Fruit fly (Drosophila melanogaster) whole organism, embryonic: ENCODE data around the gene CG9514.
A peak's percentile ranks its signal among the peaks of the same experiment; 100 is the strongest.

Experiments
- Abd-B ChIP-seq: fragments of 200-800 bp; sonication (Bioruptor generic); optimal IDR thresholded peaks from 2 replicates; lab custom pipeline; 2018; ENCODE audit warnings: missing biosample characterization, mild to moderate bottlenecking, missing genetic modification characterization, moderate library complexity
- Awh ChIP-seq: fragments of 200-800 bp; sonication (Bioruptor generic); IDR thresholded peaks from 2 replicates; pipeline ENCODE4, ENCODE4 v1.3.6; 2022; ENCODE audit warnings: missing biosample characterization, missing genetic modification characterization
- Blimp-1 ChIP-seq: fragments of 200-800 bp; sonication (Bioruptor generic); optimal IDR thresholded peaks from 3 replicates; lab custom pipeline; 2018; ENCODE audit warnings: missing biosample characterization, missing genetic modification characterization, mild to moderate bottlenecking, moderate library complexity, missing genetic modification reagents
- CG10147 ChIP-seq: fragments of 200-800 bp; sonication (Bioruptor generic); optimal IDR thresholded peaks from 2 replicates; lab custom pipeline; 2019; ENCODE audit warnings: missing biosample characterization, mild to moderate bottlenecking, missing genetic modification characterization, moderate library complexity
- CG11504 ChIP-seq: fragments of 200-800 bp; sonication (Bioruptor generic); optimal IDR thresholded peaks from 3 replicates; lab custom pipeline; 2019; ENCODE audit warnings: missing biosample characterization, mild to moderate bottlenecking, missing genetic modification characterization, moderate library complexity
- CG11695 ChIP-seq: fragments of 200-800 bp; sonication (Bioruptor generic); IDR thresholded peaks from 3 replicates; pipeline ENCODE4 v1.3.6; 2022; ENCODE audit warnings: missing biosample characterization, missing genetic modification characterization
- CG12236 ChIP-seq: fragments of 200-800 bp; sonication (Bioruptor generic); optimal IDR thresholded peaks from 2 replicates; lab custom pipeline; 2016; ENCODE audit warnings: missing biosample characterization, missing genetic modification characterization
- CG12391 ChIP-seq: fragments of 200-800 bp; sonication (Bioruptor generic); optimal IDR thresholded peaks from 3 replicates; lab custom pipeline; 2018; ENCODE audit warnings: missing biosample characterization, mild to moderate bottlenecking, missing genetic modification characterization, moderate library complexity
- CG14667 ChIP-seq: fragments of 200-800 bp; sonication (Bioruptor generic); IDR thresholded peaks from 2 replicates; pipeline ENCODE4 v1.3.6; 2022; ENCODE audit warnings: missing biosample characterization, missing genetic modification characterization
- CG14710 ChIP-seq: fragments of 200-800 bp; sonication (Bioruptor generic); optimal IDR thresholded peaks from 3 replicates; lab custom pipeline; 2019; ENCODE audit warnings: missing biosample characterization, mild to moderate bottlenecking, missing genetic modification characterization, moderate library complexity
- CG17385 ChIP-seq: fragments of 200-800 bp; sonication (Bioruptor generic); optimal IDR thresholded peaks from 3 replicates; lab custom pipeline; 2018; ENCODE audit warnings: missing biosample characterization, mild to moderate bottlenecking, missing genetic modification characterization
- CG17829 ChIP-seq: fragments of 200-800 bp; optimal IDR thresholded peaks from 2 replicates; lab custom pipeline; 2019; ENCODE audit warnings: missing biosample characterization, mild to moderate bottlenecking, missing genetic modification characterization, moderate library complexity
- CG18619 ChIP-seq: fragments of 200-800 bp; sonication (Bioruptor generic); optimal IDR thresholded peaks from 3 replicates; lab custom pipeline; 2017; ENCODE audit warnings: missing biosample characterization, mild to moderate bottlenecking, missing genetic modification characterization
- CG32772 ChIP-seq: fragments of 200-800 bp; sonication (Bioruptor generic); IDR thresholded peaks from 2 replicates; pipeline ENCODE4 v1.3.6; 2022; ENCODE audit warnings: missing biosample characterization, missing genetic modification characterization
- CG6813 ChIP-seq: fragments of 200-800 bp; sonication (Bioruptor generic); optimal IDR thresholded peaks from 2 replicates; lab custom pipeline; 2017; ENCODE audit warnings: missing biosample characterization, missing genetic modification characterization, mild to moderate bottlenecking, moderate library complexity, missing genetic modification reagents
- CG7556 ChIP-seq: fragments of 200-800 bp; sonication (Bioruptor generic); optimal IDR thresholded peaks from 2 replicates; lab custom pipeline; 2017; ENCODE audit warnings: missing biosample characterization, mild to moderate bottlenecking, missing genetic modification characterization
- CG9932 ChIP-seq: fragments of 200-800 bp; sonication (Bioruptor generic); IDR thresholded peaks from 2 replicates; pipeline ENCODE4 v1.3.6; 2022; ENCODE audit warnings: missing biosample characterization, missing genetic modification characterization
- CoRest ChIP-seq: fragments of 200-800 bp; sonication (Bioruptor generic); optimal IDR thresholded peaks from 3 replicates; lab custom pipeline; 2018; ENCODE audit warnings: missing biosample characterization, mild to moderate bottlenecking, missing genetic modification characterization, moderate library complexity
- D19B ChIP-seq: fragments of 200-800 bp; sonication (Bioruptor generic); optimal IDR thresholded peaks from 2 replicates; lab custom pipeline; 2017; ENCODE audit warnings: missing biosample characterization, mild to moderate bottlenecking, missing genetic modification characterization
- E2f1 ChIP-seq: fragments of 200-800 bp; sonication (Bioruptor generic); IDR thresholded peaks from 2 replicates; pipeline ENCODE4 v1.3.6; 2022; ENCODE audit warnings: missing biosample characterization, missing genetic modification characterization
- Fer3 ChIP-seq: fragments of 200-800 bp; sonication (Bioruptor generic); optimal IDR thresholded peaks from 2 replicates; lab custom pipeline; 2018; ENCODE audit warnings: missing biosample characterization, mild to moderate bottlenecking, missing genetic modification characterization, moderate library complexity
- HLH3B ChIP-seq: fragments of 200-800 bp; sonication (Bioruptor generic); IDR thresholded peaks from 2 replicates; pipeline ENCODE4 v1.3.6; 2022; ENCODE audit warnings: missing biosample characterization, missing genetic modification characterization
- Hr3 ChIP-seq: fragments of 200-800 bp; sonication (Bioruptor generic); optimal IDR thresholded peaks from 3 replicates; lab custom pipeline; 2016; ENCODE audit warnings: missing biosample characterization, missing genetic modification characterization
- Hr51 ChIP-seq, 2 experiments: fragments of 200-800 bp; sonication (Bioruptor generic); optimal IDR thresholded peaks; 2 replicates in 1 of 2; 3 replicates in 1 of 2; lab custom pipeline; 2016 to 2018; ENCODE audit warnings: missing biosample characterization in 2 of 2, missing genetic modification characterization in 2 of 2, mild to moderate bottlenecking in 1 of 2, moderate library complexity in 1 of 2
- Lhr ChIP-seq: fragments of 200-800 bp; sonication (Bioruptor generic); optimal IDR thresholded peaks from 3 replicates; lab custom pipeline; 2017; ENCODE audit warnings: mild to moderate bottlenecking, missing biosample characterization, missing genetic modification reagents, missing genetic modification characterization
- NfI ChIP-seq: fragments of 200-800 bp; sonication (Bioruptor generic); optimal IDR thresholded peaks from 3 replicates; lab custom pipeline; 2018; ENCODE audit warnings: missing biosample characterization, mild to moderate bottlenecking, missing genetic modification characterization, moderate library complexity
- PHDP ChIP-seq: fragments of 200-800 bp; sonication (Bioruptor generic); optimal IDR thresholded peaks from 3 replicates; lab custom pipeline; 2018; ENCODE audit warnings: missing biosample characterization, mild to moderate bottlenecking, missing genetic modification characterization, moderate library complexity
- Xbp1 ChIP-seq: fragments of 200-800 bp; sonication (Bioruptor generic); optimal IDR thresholded peaks from 3 replicates; lab custom pipeline; 2016; ENCODE audit warnings: missing biosample characterization, mild to moderate bottlenecking, missing genetic modification characterization
- bsh ChIP-seq, 2 experiments: fragments of 200-800 bp; sonication (Bioruptor generic); optimal IDR thresholded peaks; 2 replicates each; lab custom pipeline; 2017 to 2018; ENCODE audit warnings: mild to moderate bottlenecking in 2 of 2, missing biosample characterization in 2 of 2, missing genetic modification characterization in 2 of 2, moderate library complexity in 1 of 2
- ci ChIP-seq: fragments of 200-800 bp; sonication (Bioruptor generic); IDR thresholded peaks from 3 replicates; pipeline ENCODE4 v1.3.6; 2022; ENCODE audit warnings: missing biosample characterization, missing genetic modification characterization
- exex ChIP-seq: fragments of 200-800 bp; sonication (Bioruptor generic); optimal IDR thresholded peaks from 4 replicates; lab custom pipeline; 2018; ENCODE audit warnings: missing biosample characterization, mild to moderate bottlenecking, missing genetic modification characterization, moderate library complexity
- gcm ChIP-seq: fragments of 200-800 bp; sonication (Bioruptor generic); optimal IDR thresholded peaks from 2 replicates; lab custom pipeline; 2019; ENCODE audit warnings: missing biosample characterization, mild to moderate bottlenecking, missing genetic modification characterization, moderate library complexity
- inv ChIP-seq: fragments of 200-800 bp; sonication (Bioruptor generic); IDR thresholded peaks from 2 replicates; pipeline ENCODE4 v1.3.6; 2022; ENCODE audit warnings: missing biosample characterization, missing genetic modification characterization; ENCODE audit not compliant: partially characterized antibody
- lab ChIP-seq: fragments of 200-800 bp; sonication (Bioruptor generic); optimal IDR thresholded peaks from 3 replicates; lab custom pipeline; 2017; ENCODE audit warnings: missing biosample characterization, missing genetic modification characterization, mild to moderate bottlenecking, moderate library complexity, missing genetic modification reagents
- lilli ChIP-seq: fragments of 200-800 bp; sonication (Bioruptor generic); optimal IDR thresholded peaks from 3 replicates; lab custom pipeline; 2016; ENCODE audit warnings: missing biosample characterization, missing genetic modification characterization
- lola ChIP-seq, 3 experiments: fragments of >200 bp in 2 of 3; fragments of 200-800 bp in 1 of 3; sonication (Bioruptor generic) in 1 of 3; optimal IDR thresholded peaks; 2 replicates each; lab custom pipeline; 2017 to 2019; ENCODE audit warnings: missing biosample characterization in 3 of 3, missing genetic modification characterization in 3 of 3, mild to moderate bottlenecking in 1 of 3, moderate library complexity in 1 of 3
- nom ChIP-seq: fragments of 200-800 bp; sonication (Bioruptor generic); optimal IDR thresholded peaks from 2 replicates; lab custom pipeline; 2017; ENCODE audit warnings: missing biosample characterization, missing genetic modification characterization, mild to moderate bottlenecking, moderate library complexity, missing genetic modification reagents
- pan ChIP-seq, 4 experiments: fragments of >200 bp in 3 of 4; fragments of 200-800 bp in 1 of 4; sonication (Bioruptor generic) in 1 of 4; optimal IDR thresholded peaks in 3 of 4; IDR thresholded peaks in 1 of 4; 2 replicates each; pipeline versions ENCODE4 v1.3.6 to Lab custom; 2017 to 2022; ENCODE audit warnings: missing biosample characterization in 2 of 4, missing genetic modification characterization in 2 of 4, mixed read lengths in 1 of 4
- phol ChIP-seq: fragments of 200-800 bp; sonication (Bioruptor generic); optimal IDR thresholded peaks from 3 replicates; lab custom pipeline; 2018; ENCODE audit warnings: missing biosample characterization, mild to moderate bottlenecking, missing genetic modification characterization, moderate library complexity
- pros ChIP-seq: fragments of 200-800 bp; sonication (Bioruptor generic); optimal IDR thresholded peaks from 3 replicates; lab custom pipeline; 2019; ENCODE audit warnings: missing biosample characterization, mild to moderate bottlenecking, missing genetic modification characterization, moderate library complexity
- ranshi ChIP-seq: fragments of 200-800 bp; sonication (Bioruptor generic); IDR thresholded peaks from 2 replicates; pipeline ENCODE4 v1.3.6; 2022; ENCODE audit warnings: missing biosample characterization, missing genetic modification characterization
- stwl ChIP-seq: fragments of 200-800 bp; sonication (Bioruptor generic); optimal IDR thresholded peaks from 3 replicates; lab custom pipeline; 2018; ENCODE audit warnings: missing biosample characterization, mild to moderate bottlenecking, missing genetic modification characterization, moderate library complexity
- tgo ChIP-seq: fragments of 200-800 bp; sonication (Bioruptor generic); IDR thresholded peaks from 3 replicates; pipeline ENCODE4 v1.3.6; 2022; ENCODE audit warnings: missing biosample characterization, missing genetic modification characterization
- unpg ChIP-seq: fragments of 200-800 bp; sonication (Bioruptor generic); optimal IDR thresholded peaks from 3 replicates; lab custom pipeline; 2018; ENCODE audit warnings: missing biosample characterization, mild to moderate bottlenecking, missing genetic modification characterization, moderate library complexity
- zen ChIP-seq: fragments of 200-800 bp; sonication (Bioruptor generic); optimal IDR thresholded peaks from 3 replicates; lab custom pipeline; 2018; ENCODE audit warnings: missing biosample characterization, mild to moderate bottlenecking, missing genetic modification characterization, moderate library complexity
- zen2 ChIP-seq: fragments of 200-800 bp; sonication (Bioruptor generic); IDR thresholded peaks from 3 replicates; pipeline ENCODE4 v1.3.6; 2022; ENCODE audit warnings: missing biosample characterization, missing genetic modification characterization; ENCODE audit not compliant: partially characterized antibody
- zfh2 ChIP-seq: fragments of 200-800 bp; sonication (Bioruptor generic); optimal IDR thresholded peaks from 2 replicates; lab custom pipeline; 2016; ENCODE audit warnings: missing biosample characterization, missing genetic modification characterization

Gene CG9514

dm6 chrX:14840417-14840872 is 56.2 kb downstream of the CG9514 start (continued):
- TF ChIP-seq CG7556 (GFP tag; lab: Kevin White, UChicago) = peak; percentile 56
- TF ChIP-seq lola (GFP tag; optimal IDR thresholded peaks at IDR 0.05; lab: Kevin White, UChicago) = peak in 1 of 3 experiments; percentile 34
- TF ChIP-seq CG9932 (GFP tag; lab: Robert Waterston, UW) = peak; percentile 54
- peak; percentile 6 for TF ChIP-seq D19B (GFP tag; lab: Kevin White, UChicago)
- TF ChIP-seq phol (tag; lab: Kevin White, UChicago) = peak; percentile 58
- peak; percentile 24 for TF ChIP-seq CG14710 (tag; lab: Kevin White, UChicago)
- peak; percentile 70; the same call in 2 of the 3 replicates for TF ChIP-seq CG11695 (GFP tag; lab: Robert Waterston, UW)
- peak; percentile 67 for TF ChIP-seq CoRest (tag; lab: Kevin White, UChicago)
- TF ChIP-seq lilli (GFP tag; lab: Kevin White, UChicago) = peak; percentile 16
- peak; percentile 63 for TF ChIP-seq PHDP (tag; lab: Kevin White, UChicago)
- TF ChIP-seq Hr51 (GFP tag; optimal IDR thresholded peaks at IDR 0.05; lab: Kevin White, UChicago) = peak in 1 of 2 experiments; percentile 65
- peak; percentile 56; the same call in 2 of the 3 replicates for TF ChIP-seq tgo
- no peak for TF ChIP-seq NfI (GFP tag; lab: Kevin White, UChicago)
- TF ChIP-seq Abd-B (GFP tag; lab: Kevin White, UChicago) = peak; percentile 36
- TF ChIP-seq CG17829 (tag; lab: Kevin White, UChicago) = peak; percentile 42
- peak; percentile 73 for TF ChIP-seq CG11504 (tag; lab: Kevin White, UChicago)
- TF ChIP-seq CG6813 = peak; percentile 52
- TF ChIP-seq ranshi (GFP tag; lab: Robert Waterston, UW) = 0 out of 2 replicates have a peak, but pooled peaks have one; percentile 6
- no peak for TF ChIP-seq zfh2 (GFP tag; lab: Kevin White, UChicago)
- TF ChIP-seq zen (tag; lab: Kevin White, UChicago) = no peak
- 0 out of 2 replicates have a peak, but pooled peaks have one; percentile 23 for TF ChIP-seq HLH3B (GFP tag; lab: Robert Waterston, UW)
- TF ChIP-seq CG17385 = peak; percentile 26
- no peak for TF ChIP-seq CG12236 (GFP tag; lab: Kevin White, UChicago)
- TF ChIP-seq CG32772 (GFP tag; lab: Robert Waterston, UW) = peak; percentile 23; the same call in 1 of the 2 replicates
- TF ChIP-seq CG10147 (GFP tag; lab: Kevin White, UChicago) = peak; percentile 28
- peak; percentile 66 for TF ChIP-seq unpg (GFP tag; lab: Kevin White, UChicago)
- peak; percentile 56 for TF ChIP-seq gcm (GFP tag; lab: Kevin White, UChicago)
- peak in 1 of 2 experiments; percentile 64 for TF ChIP-seq bsh (GFP tag; optimal IDR thresholded peaks at IDR 0.05; lab: Kevin White, UChicago)
- no peak for TF ChIP-seq inv (GFP tag; lab: Robert Waterston, UW)
- no peak for TF ChIP-seq pan (optimal IDR thresholded peaks at IDR 0.05; lab: Kevin White, UChicago)
- TF ChIP-seq pan (GFP tag; optimal IDR thresholded peaks at IDR 0.05 in 1 of 2, IDR thresholded peaks at IDR 0.05 in 1 of 2) = peak in 1 of 2 experiments; percentile 58
- peak; percentile 22 for TF ChIP-seq Hr3
- peak; percentile 22 for TF ChIP-seq CG18619 (GFP tag; lab: Kevin White, UChicago)
- TF ChIP-seq pros = no peak
- TF ChIP-seq zen2 (GFP tag; lab: Robert Waterston, UW) = no peak
- TF ChIP-seq ci = peak; percentile 33; the same call in 1 of the 3 replicates
- TF ChIP-seq Xbp1 (GFP tag; lab: Kevin White, UChicago) = peak; percentile 24
- peak; percentile 42 for TF ChIP-seq lab
- peak; percentile 60; the same call in 1 of the 2 replicates for TF ChIP-seq E2f1 (GFP tag; lab: Robert Waterston, UW)
- no peak for TF ChIP-seq stwl (tag; lab: Kevin White, UChicago)
- peak; percentile 67 for TF ChIP-seq Blimp-1
- TF ChIP-seq exex (tag; lab: Kevin White, UChicago) = no peak
- peak; percentile 81 for TF ChIP-seq nom (GFP tag; lab: Kevin White, UChicago)
- TF ChIP-seq Lhr (GFP tag; lab: Kevin White, UChicago) = no peak
- peak; percentile 63 for TF ChIP-seq CG12391 (tag; lab: Kevin White, UChicago)
- peak; percentile 60 for TF ChIP-seq Fer3 (tag; lab: Kevin White, UChicago)
- no peak for TF ChIP-seq Awh (GFP tag; lab: Robert Waterston, UW)
- TF ChIP-seq CG14667 (GFP tag; lab: Robert Waterston, UW) = no peak
